1 fruit fly cellular context compared by ENCODE assay signal in the genomic region with DNA sequence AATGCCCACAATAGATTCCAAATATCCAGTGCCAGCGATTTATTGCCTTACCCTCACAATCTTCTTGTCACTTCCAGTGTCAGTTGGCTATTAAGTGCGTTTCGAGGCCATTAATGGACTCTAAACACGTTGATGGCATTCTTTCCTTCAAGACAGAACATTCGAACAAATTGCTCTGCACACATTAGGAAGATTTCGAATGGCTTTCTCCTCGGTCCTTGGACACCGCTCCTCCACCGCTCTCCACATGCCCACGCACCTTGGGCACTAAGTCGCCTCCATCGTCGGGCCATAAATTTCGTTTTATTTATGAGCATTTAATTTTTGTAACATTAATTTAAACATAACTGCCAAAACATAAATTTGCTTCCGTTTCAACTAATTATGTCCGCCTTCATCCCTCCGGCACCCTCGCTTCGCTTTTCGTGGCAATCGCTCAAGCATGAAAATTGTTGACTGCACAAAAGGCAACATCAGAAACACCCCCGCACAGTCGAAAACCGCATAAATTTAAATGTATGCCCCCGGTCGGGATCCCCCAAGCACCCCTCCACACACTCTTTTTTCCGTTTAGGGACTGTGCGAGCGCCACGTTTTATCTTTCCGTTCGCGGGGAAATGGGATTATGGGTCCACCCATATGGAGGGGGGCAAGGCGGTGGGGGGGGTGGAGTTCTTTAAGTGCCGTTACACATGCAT.
TF ChIP-seq lines count a peak whose summit lies in the region.

No protein-coding gene starts in this region.

TF ChIP-seq in whole organism, embryonic, 481 proteins besides CTCF, POLR2A, EP300 and RAD21 (continued from another document):
- TF ChIP-seq CG16779 (GFP tag; IDR thresholded peaks at IDR 0.05; lab: Robert Waterston, UW) (0 out of 2 replicates have a peak, but pooled peaks have one; percentile 33), CG12071 (GFP tag; optimal IDR thresholded peaks at IDR 0.05; lab: Kevin White, UChicago) (no peak), CG4617 (GFP tag; optimal IDR thresholded peaks at IDR 0.05; lab: Kevin White, UChicago; ENCODE audit: borderline replicate concordance) (no peak), Med (GFP tag; lab: Kevin White, UChicago) (peak; percentile 13), CG11247 (GFP tag; IDR thresholded peaks at IDR 0.05; lab: Robert Waterston, UW) (0 out of 2 replicates have a peak, but pooled peaks have one; percentile 27), CG17802 (tag; optimal IDR thresholded peaks at IDR 0.05; lab: Kevin White, UChicago) (peak; percentile 84), lov (optimal IDR thresholded peaks at IDR 0.05; lab: Kevin White, UChicago) (no peak), lov (GFP tag; IDR thresholded peaks at IDR 0.05; lab: Robert Waterston, UW) (0 out of 3 replicates have a peak, but pooled peaks have one; percentile 8), dm (GFP tag; optimal IDR thresholded peaks at IDR 0.05; lab: Kevin White, UChicago) (no peak), otp (GFP tag; IDR thresholded peaks at IDR 0.05; lab: Robert Waterston, UW) (no peak; the same call in 2 of the 3 replicates), vvl (GFP tag; IDR thresholded peaks at IDR 0.05; lab: Robert Waterston, UW) (peak; percentile 65; the same call in 1 of the 2 replicates), chm (GFP tag; IDR thresholded peaks at IDR 0.05; lab: Robert Waterston, UW) (no peak), nom (GFP tag; optimal IDR thresholded peaks at IDR 0.05; lab: Kevin White, UChicago) (peak; percentile 29), gro (GFP tag; optimal IDR thresholded peaks at IDR 0.05; lab: Kevin White, UChicago) (peak; percentile 25), CG16815 (GFP tag; optimal IDR thresholded peaks at IDR 0.05; lab: Kevin White, UChicago) (no peak), sens (GFP tag; lab: Kevin White, UChicago) (peak; percentile 78), CG33557 (GFP tag; optimal IDR thresholded peaks at IDR 0.05; lab: Kevin White, UChicago) (no peak), chinmo (GFP tag; IDR thresholded peaks at IDR 0.05; lab: Robert Waterston, UW; ENCODE audit: partially characterized antibody) (0 out of 4 replicates have a peak, but pooled peaks have one; percentile 71), aop (GFP tag; IDR thresholded peaks at IDR 0.05; lab: Robert Waterston, UW) (0 out of 2 replicates have a peak, but pooled peaks have one; percentile 36), nerfin-2 (GFP tag; IDR thresholded peaks at IDR 0.05; lab: Robert Waterston, UW; ENCODE audit: partially characterized antibody) (no peak), sr (GFP tag; IDR thresholded peaks at IDR 0.05; lab: Robert Waterston, UW) (peak; percentile 84), bigmax (GFP tag; optimal IDR thresholded peaks at IDR 0.05; lab: Kevin White, UChicago) (no peak), twi (tag; optimal IDR thresholded peaks at IDR 0.05; lab: Kevin White, UChicago) (peak; percentile 55), NfI (GFP tag; optimal IDR thresholded peaks at IDR 0.05; lab: Kevin White, UChicago) (no peak), CG11085 (GFP tag; IDR thresholded peaks at IDR 0.05; lab: Robert Waterston, UW) (0 out of 2 replicates have a peak, but pooled peaks have one; percentile 22), crol (GFP tag; IDR thresholded peaks at IDR 0.05; lab: Robert Waterston, UW) (peak; percentile 97), H2.0 (GFP tag; IDR thresholded peaks at IDR 0.05; lab: Robert Waterston, UW) (0 out of 2 replicates have a peak, but pooled peaks have one; percentile 14), Atf-2 (GFP tag; optimal IDR thresholded peaks at IDR 0.05; lab: Kevin White, UChicago) (no peak), seq (GFP tag; IDR thresholded peaks at IDR 0.05; lab: Robert Waterston, UW) (no peak), CG2678 (tag; optimal IDR thresholded peaks at IDR 0.05; lab: Kevin White, UChicago) (no peak), D19B (GFP tag; optimal IDR thresholded peaks at IDR 0.05; lab: Kevin White, UChicago) (no peak), Awh (GFP tag; IDR thresholded peaks at IDR 0.05; lab: Robert Waterston, UW) (peak; percentile 71), CG14710 (tag; optimal IDR thresholded peaks at IDR 0.05; lab: Kevin White, UChicago) (no peak), CG6765 (GFP tag; optimal IDR thresholded peaks at IDR 0.05; lab: Kevin White, UChicago) (no peak), sd (tag; optimal IDR thresholded peaks at IDR 0.05; lab: Kevin White, UChicago) (peak; percentile 71), BEAF-32 (GFP tag; optimal IDR thresholded peaks at IDR 0.05; lab: Kevin White, UChicago) (no peak), nau (GFP tag; optimal IDR thresholded peaks at IDR 0.05; lab: Kevin White, UChicago) (peak; percentile 24), CG17829 (tag; optimal IDR thresholded peaks at IDR 0.05; lab: Kevin White, UChicago) (no peak), CG2120 (GFP tag; optimal IDR thresholded peaks at IDR 0.05; lab: Kevin White, UChicago) (no peak), kni (GFP tag; optimal IDR thresholded peaks at IDR 0.05; lab: Kevin White, UChicago) (peak; percentile 62), Ptx1 (GFP tag; IDR thresholded peaks at IDR 0.05; lab: Robert Waterston, UW) (0 out of 2 replicates have a peak, but pooled peaks have one; percentile 11), Jarid2 (GFP tag; optimal IDR thresholded peaks at IDR 0.05; lab: Kevin White, UChicago) (no peak), abd-A (tag; optimal IDR thresholded peaks at IDR 0.05; lab: Kevin White, UChicago) (peak; percentile 88), CG10543 (GFP tag; optimal IDR thresholded peaks at IDR 0.05; lab: Kevin White, UChicago) (peak; percentile 52), fd96Cb (tag; optimal IDR thresholded peaks at IDR 0.05; lab: Kevin White, UChicago) (no peak), CG18011 (GFP tag; optimal IDR thresholded peaks at IDR 0.05; lab: Kevin White, UChicago) (no peak), Mrtf (GFP tag; IDR thresholded peaks at IDR 0.05; lab: Robert Waterston, UW) (0 out of 3 replicates have a peak, but pooled peaks have one; percentile 26), Six4 (GFP tag; optimal IDR thresholded peaks at IDR 0.05; lab: Kevin White, UChicago) (no peak), p53 (GFP tag; optimal IDR thresholded peaks at IDR 0.05; lab: Kevin White, UChicago) (no peak), prd (optimal IDR thresholded peaks at IDR 0.05; lab: Kevin White, UChicago) (no peak), prd (GFP tag; IDR thresholded peaks at IDR 0.05; lab: Robert Waterston, UW) (no peak), Optix (GFP tag; IDR thresholded peaks at IDR 0.05; lab: Robert Waterston, UW) (no peak), CG12659 (GFP tag; optimal IDR thresholded peaks at IDR 0.05; lab: Kevin White, UChicago) (no peak)
